Worm (Caenorhabditis elegans): ENCODE measurements around the gene scb-1.

scb-1 gene

ce11 chrV:11119294-11119755, at the start of gene scb-1:
TSS of gene scb-1 (minus strand) at chrV:11119705.
- no peak for TF ChIP-seq ztf-4 (tag; optimal IDR thresholded peaks at IDR 0.05)
- peak; percentile 32 for TF ChIP-seq nhr-85 (tag)
- no peak for TF ChIP-seq grh-1 (GFP tag; IDR thresholded peaks at IDR 0.05)
- TF ChIP-seq nhr-90 (tag; optimal IDR thresholded peaks at IDR 0.05; ENCODE audit: poor library complexity), result peak; percentile 9
- no peak for TF ChIP-seq unc-130 (tag; optimal IDR thresholded peaks at IDR 0.05)
- no peak for TF ChIP-seq hpl-2 (GFP tag; optimal IDR thresholded peaks at IDR 0.05)
- TF ChIP-seq C16A3.4 (tag; optimal IDR thresholded peaks at IDR 0.05), result no peak
- TF ChIP-seq ceh-90 (tag; optimal IDR thresholded peaks at IDR 0.05), result no peak
- TF ChIP-seq nhr-76 (tag; optimal IDR thresholded peaks at IDR 0.05), result no peak
- TF ChIP-seq nhr-71 (tag; optimal IDR thresholded peaks at IDR 0.05), result peak; percentile 20
- TF ChIP-seq efl-1 (optimal IDR thresholded peaks at IDR 0.05), result no peak
- TF ChIP-seq efl-1 (GFP tag; optimal IDR thresholded peaks at IDR 0.05 in 1 of 2), result peak in 1 of 2 experiments; percentile 28
- TF ChIP-seq irx-1 (tag; optimal IDR thresholded peaks at IDR 0.05), result no peak
- no peak for TF ChIP-seq mep-1 (tag; optimal IDR thresholded peaks at IDR 0.05)
- no peak for TF ChIP-seq ztf-11 (tag; optimal IDR thresholded peaks at IDR 0.05)
- TF ChIP-seq ama-1 (optimal IDR thresholded peaks at IDR 0.05), result peak; percentile 87

- TF ChIP-seq sox-4 (tag; optimal IDR thresholded peaks at IDR 0.05) (no peak), fkh-10 (GFP tag; optimal IDR thresholded peaks at IDR 0.05) (peak; percentile 79)
Measured at ce11 chrV:11167745-11168144, 48.2 kb upstream of the scb-1 start.

- TF ChIP-seq aly-2 (tag; optimal IDR thresholded peaks at IDR 0.05) (no peak), elt-3 (tag; optimal IDR thresholded peaks at IDR 0.05) (no peak), sox-4 (tag; optimal IDR thresholded peaks at IDR 0.05) (no peak), ces-1 (GFP tag; optimal IDR thresholded peaks at IDR 0.05) (no peak), nhr-47 (tag; optimal IDR thresholded peaks at IDR 0.05) (no peak), lin-13 (GFP tag; optimal IDR thresholded peaks at IDR 0.05) (no peak), pag-3 (tag; optimal IDR thresholded peaks at IDR 0.05; ENCODE audit: borderline replicate concordance, insufficient read depth) (no peak), C34B4.2 (tag; optimal IDR thresholded peaks at IDR 0.05) (no peak), sup-37 (GFP tag; optimal IDR thresholded peaks at IDR 0.05) (no peak), ceh-82 (tag; optimal IDR thresholded peaks at IDR 0.05) (no peak), sptf-1 (tag; optimal IDR thresholded peaks at IDR 0.05) (no peak), skn-1 (tag; optimal IDR thresholded peaks at IDR 0.05) (no peak), unc-62 (GFP tag; optimal IDR thresholded peaks at IDR 0.05) (no peak), isw-1 (GFP tag; IDR thresholded peaks at IDR 0.05) (no peak), mep-1 (tag; optimal IDR thresholded peaks at IDR 0.05) (no peak), fos-1 (tag; optimal IDR thresholded peaks at IDR 0.05) (no peak), jun-1 (tag; optimal IDR thresholded peaks at IDR 0.05) (no peak), hpl-2 (GFP tag; optimal IDR thresholded peaks at IDR 0.05) (no peak), nhr-90 (tag; optimal IDR thresholded peaks at IDR 0.05; ENCODE audit: poor library complexity) (no peak)
Measured at ce11 chrV:11164475-11164874, 45.0 kb upstream of the scb-1 start, which contains the start of gene srg-40. TSS of gene srg-40 (minus strand) at chrV:11164575.

- no peak for TF ChIP-seq lin-39 (tag; optimal IDR thresholded peaks at IDR 0.05)
- no peak for TF ChIP-seq mab-9 (GFP tag; IDR thresholded peaks at IDR 0.05)
- no peak for TF ChIP-seq zip-4 (GFP tag; optimal IDR thresholded peaks at IDR 0.05)
- TF ChIP-seq nhr-47 (tag; optimal IDR thresholded peaks at IDR 0.05), result no peak
- TF ChIP-seq C34B4.2 (tag; optimal IDR thresholded peaks at IDR 0.05), result no peak
- TF ChIP-seq isw-1 (GFP tag; IDR thresholded peaks at IDR 0.05), result no peak
- no peak for TF ChIP-seq pqm-1 (tag; optimal IDR thresholded peaks at IDR 0.05)
- no peak for TF ChIP-seq dsc-1 (tag; optimal IDR thresholded peaks at IDR 0.05)
- TF ChIP-seq ces-1 (GFP tag; optimal IDR thresholded peaks at IDR 0.05), result no peak
- TF ChIP-seq ceh-88 (GFP tag; IDR thresholded peaks at IDR 0.05), result no peak
Measured at ce11 chrV:11161791-11162190, 42.3 kb upstream of the scb-1 start, which contains the start of gene srg-41. TSS of gene srg-41 (minus strand) at chrV:11161891.

Measured in whole organism, L1 larva.